Fruit fly (Drosophila melanogaster) whole organism, embryonic: ENCODE data around the gene Rpp20.

Source experiments
- Ada2b ChIP-seq: fragments of 200-800 bp; sonication (Bioruptor generic); IDR thresholded peaks from 2 replicates; pipeline ENCODE4 v1.3.6; 2022; ENCODE audit warnings: missing biosample characterization, missing genetic modification characterization
- Asciz ChIP-seq: fragments of 200-800 bp; sonication (Bioruptor generic); optimal IDR thresholded peaks from 2 replicates; lab custom pipeline; 2017; ENCODE audit warnings: missing biosample characterization, mild to moderate bottlenecking, missing genetic modification characterization, missing genetic modification reagents
- Awh ChIP-seq: fragments of 200-800 bp; sonication (Bioruptor generic); IDR thresholded peaks from 2 replicates; pipeline ENCODE4, ENCODE4 v1.3.6; 2022; ENCODE audit warnings: missing biosample characterization, missing genetic modification characterization
- BEAF-32 ChIP-seq: fragments of 200-800 bp; sonication (Bioruptor generic); optimal IDR thresholded peaks from 3 replicates; lab custom pipeline; 2017; ENCODE audit warnings: missing biosample characterization, missing genetic modification characterization, mild to moderate bottlenecking, moderate library complexity, missing genetic modification reagents
- CG11504 ChIP-seq: fragments of 200-800 bp; sonication (Bioruptor generic); optimal IDR thresholded peaks from 3 replicates; lab custom pipeline; 2019; ENCODE audit warnings: missing biosample characterization, mild to moderate bottlenecking, missing genetic modification characterization, moderate library complexity
- CG11560 ChIP-seq: fragments of 200-800 bp; sonication (Bioruptor generic); IDR thresholded peaks from 3 replicates; pipeline ENCODE4 v1.3.6; 2022; ENCODE audit warnings: missing biosample characterization, missing genetic modification characterization
- CG11695 ChIP-seq: fragments of 200-800 bp; sonication (Bioruptor generic); IDR thresholded peaks from 3 replicates; pipeline ENCODE4 v1.3.6; 2022; ENCODE audit warnings: missing biosample characterization, missing genetic modification characterization
- CG12744 ChIP-seq: fragments of 200-800 bp; sonication (Bioruptor generic); optimal IDR thresholded peaks from 2 replicates; lab custom pipeline; 2016; ENCODE audit warnings: missing biosample characterization, missing genetic modification characterization
- CG15073 ChIP-seq: fragments of 200-800 bp; sonication (Bioruptor generic); optimal IDR thresholded peaks from 2 replicates; lab custom pipeline; 2016; ENCODE audit warnings: missing biosample characterization, missing genetic modification characterization
- CG15514 ChIP-seq: fragments of 200-800 bp; sonication (Bioruptor generic); optimal IDR thresholded peaks from 3 replicates; lab custom pipeline; 2017; ENCODE audit warnings: missing biosample characterization, missing genetic modification characterization, mild to moderate bottlenecking, moderate library complexity, missing genetic modification reagents
- CG16813 ChIP-seq: fragments of 200-800 bp; sonication (Bioruptor generic); IDR thresholded peaks from 3 replicates; pipeline ENCODE4 v1.3.6; 2022; ENCODE audit warnings: missing biosample characterization, missing genetic modification characterization; ENCODE audit not compliant: partially characterized antibody
- CG16815 ChIP-seq: fragments of 200-800 bp; sonication (Bioruptor generic); optimal IDR thresholded peaks from 3 replicates; lab custom pipeline; 2017; ENCODE audit warnings: missing biosample characterization, mild to moderate bottlenecking, missing genetic modification characterization
- CG17385 ChIP-seq: fragments of 200-800 bp; sonication (Bioruptor generic); optimal IDR thresholded peaks from 3 replicates; lab custom pipeline; 2018; ENCODE audit warnings: missing biosample characterization, mild to moderate bottlenecking, missing genetic modification characterization
- CG2120 ChIP-seq: fragments of 200-800 bp; sonication (Bioruptor generic); optimal IDR thresholded peaks from 3 replicates; lab custom pipeline; 2016; ENCODE audit warnings: missing biosample characterization, missing genetic modification characterization
- CG2712 ChIP-seq: fragments of 200-800 bp; optimal IDR thresholded peaks from 3 replicates; lab custom pipeline; 2019; ENCODE audit warnings: missing biosample characterization, mild to moderate bottlenecking, missing genetic modification characterization, moderate library complexity
- CG32767 ChIP-seq: fragments of 200-800 bp; sonication (Bioruptor generic); IDR thresholded peaks from 2 replicates; pipeline ENCODE4 v1.3.6; 2022; ENCODE audit warnings: missing biosample characterization, missing genetic modification characterization
- CG32772 ChIP-seq: fragments of 200-800 bp; sonication (Bioruptor generic); IDR thresholded peaks from 2 replicates; pipeline ENCODE4 v1.3.6; 2022; ENCODE audit warnings: missing biosample characterization, missing genetic modification characterization
- CG34422 ChIP-seq: fragments of 200-800 bp; sonication (Bioruptor generic); IDR thresholded peaks from 3 replicates; pipeline ENCODE4 v1.3.6; 2022; ENCODE audit warnings: missing biosample characterization, missing genetic modification characterization
- CG3726 ChIP-seq: fragments of 200-800 bp; sonication (Bioruptor generic); IDR thresholded peaks from 3 replicates; pipeline ENCODE4, ENCODE4 v1.3.6; 2022; ENCODE audit warnings: missing biosample characterization, missing genetic modification characterization
- CG3847 ChIP-seq: fragments of 200-800 bp; sonication (Bioruptor generic); IDR thresholded peaks from 2 replicates; pipeline ENCODE4 v1.3.6; 2022; ENCODE audit warnings: missing biosample characterization, missing genetic modification characterization
- CG3995 ChIP-seq: fragments of 200-800 bp; sonication (Bioruptor generic); optimal IDR thresholded peaks from 3 replicates; lab custom pipeline; 2016; ENCODE audit warnings: missing biosample characterization, missing genetic modification characterization
- CG4730 ChIP-seq: fragments of 200-800 bp; sonication (Bioruptor generic); IDR thresholded peaks from 2 replicates; pipeline ENCODE4 v1.3.6; 2022; ENCODE audit warnings: missing biosample characterization, missing genetic modification characterization
- CG5180 ChIP-seq: fragments of 200-800 bp; sonication (Bioruptor generic); optimal IDR thresholded peaks from 3 replicates; lab custom pipeline; 2017; ENCODE audit warnings: missing biosample characterization, missing genetic modification characterization, mild to moderate bottlenecking, moderate library complexity, missing genetic modification reagents
- CG6765 ChIP-seq: fragments of 200-800 bp; sonication (Bioruptor generic); optimal IDR thresholded peaks from 3 replicates; lab custom pipeline; 2017; ENCODE audit warnings: missing biosample characterization, mild to moderate bottlenecking, missing genetic modification characterization
- CG6791 ChIP-seq: fragments of 200-800 bp; sonication (Bioruptor generic); IDR thresholded peaks from 3 replicates; pipeline ENCODE4 v1.3.6; 2022; ENCODE audit warnings: missing biosample characterization, missing genetic modification characterization; ENCODE audit not compliant: partially characterized antibody
- CG8478 ChIP-seq: fragments of >200 bp; optimal IDR thresholded peaks from 2 replicates; lab custom pipeline; 2018
- CG9437 ChIP-seq: fragments of 200-800 bp; sonication (Bioruptor generic); optimal IDR thresholded peaks from 2 replicates; lab custom pipeline; 2018; ENCODE audit warnings: missing biosample characterization, mild to moderate bottlenecking, missing genetic modification characterization
- CG9609 ChIP-seq: fragments of 200-800 bp; sonication (Bioruptor generic); optimal IDR thresholded peaks from 3 replicates; lab custom pipeline; 2016; ENCODE audit warnings: missing biosample characterization, missing genetic modification characterization
- CrebB ChIP-seq: fragments of 200-800 bp; sonication (Bioruptor generic); optimal IDR thresholded peaks from 3 replicates; lab custom pipeline; 2018; ENCODE audit warnings: missing biosample characterization, mild to moderate bottlenecking, missing genetic modification characterization
- Drgx ChIP-seq: fragments of 200-800 bp; sonication (Bioruptor generic); IDR thresholded peaks from 2 replicates; pipeline ENCODE4 v1.3.6; 2022; ENCODE audit warnings: missing biosample characterization, missing genetic modification characterization
- Meics ChIP-seq: fragments of 200-800 bp; sonication (Bioruptor generic); optimal IDR thresholded peaks from 2 replicates; lab custom pipeline; 2017; ENCODE audit warnings: missing biosample characterization, mild to moderate bottlenecking, missing genetic modification characterization
- Ptx1 ChIP-seq: fragments of 200-800 bp; sonication (Bioruptor generic); IDR thresholded peaks from 2 replicates; pipeline ENCODE4 v1.3.6; 2022; ENCODE audit warnings: missing biosample characterization, missing genetic modification characterization
- Sox102F ChIP-seq: fragments of 200-800 bp; sonication (Bioruptor generic); optimal IDR thresholded peaks from 2 replicates; lab custom pipeline; 2018; ENCODE audit warnings: missing biosample characterization, mild to moderate bottlenecking, missing genetic modification characterization, moderate library complexity
- Sry-δ ChIP-seq: fragments of 200-800 bp; sonication (Bioruptor generic); optimal IDR thresholded peaks from 2 replicates; lab custom pipeline; 2016; ENCODE audit warnings: missing biosample characterization, missing genetic modification characterization
- abd-A ChIP-seq: fragments of 200-800 bp; sonication (Bioruptor generic); optimal IDR thresholded peaks from 3 replicates; lab custom pipeline; 2019; ENCODE audit warnings: missing biosample characterization, mild to moderate bottlenecking, missing genetic modification characterization, moderate library complexity
- btn ChIP-seq: fragments of 200-800 bp; sonication (Bioruptor generic); optimal IDR thresholded peaks from 2 replicates; lab custom pipeline; 2016; ENCODE audit warnings: missing biosample characterization, missing genetic modification characterization
- cwo ChIP-seq: fragments of 200-800 bp; sonication (Bioruptor generic); optimal IDR thresholded peaks from 3 replicates; lab custom pipeline; 2017; ENCODE audit warnings: missing biosample characterization, missing genetic modification characterization, mild to moderate bottlenecking, moderate library complexity, missing genetic modification reagents
- dysf ChIP-seq: fragments of 200-800 bp; sonication (Bioruptor generic); IDR thresholded peaks from 3 replicates; pipeline ENCODE4 v1.3.6; 2022; ENCODE audit warnings: missing biosample characterization, missing genetic modification characterization
- en ChIP-seq: fragments of 200-800 bp; sonication (Bioruptor generic); optimal IDR thresholded peaks from 2 replicates; lab custom pipeline; 2016; ENCODE audit warnings: missing biosample characterization, missing genetic modification characterization
- her ChIP-seq: fragments of 200-800 bp; sonication (Bioruptor generic); optimal IDR thresholded peaks from 2 replicates; lab custom pipeline; 2016; ENCODE audit warnings: missing biosample characterization, missing genetic modification characterization
- maf-S ChIP-seq: fragments of 200-800 bp; sonication (Bioruptor generic); optimal IDR thresholded peaks from 2 replicates; lab custom pipeline; 2016; ENCODE audit warnings: missing biosample characterization, missing genetic modification characterization
- mam ChIP-seq: fragments of 200-800 bp; sonication (Bioruptor generic); optimal IDR thresholded peaks from 3 replicates; lab custom pipeline; 2016; ENCODE audit warnings: missing biosample characterization, missing genetic modification characterization
- nerfin-2 ChIP-seq: fragments of 200-800 bp; sonication (Bioruptor generic); IDR thresholded peaks from 2 replicates; pipeline ENCODE4 v1.3.6; 2022; ENCODE audit warnings: missing biosample characterization, missing genetic modification characterization; ENCODE audit not compliant: partially characterized antibody
- pfk ChIP-seq: fragments of 200-800 bp; sonication (Bioruptor generic); optimal IDR thresholded peaks from 2 replicates; lab custom pipeline; 2018; ENCODE audit warnings: missing biosample characterization, mild to moderate bottlenecking, missing genetic modification characterization, moderate library complexity
- run ChIP-seq: fragments of 200-800 bp; sonication (Bioruptor generic); optimal IDR thresholded peaks from 3 replicates; lab custom pipeline; 2018; ENCODE audit warnings: missing biosample characterization, mild to moderate bottlenecking, missing genetic modification characterization
- sens-2 ChIP-seq: fragments of 200-800 bp; sonication (Bioruptor generic); IDR thresholded peaks from 2 replicates; pipeline ENCODE4 v1.3.6; 2022; ENCODE audit warnings: missing biosample characterization, missing genetic modification characterization
- slbo ChIP-seq: fragments of 200-800 bp; sonication (Bioruptor generic); IDR thresholded peaks from 2 replicates; pipeline ENCODE4 v1.3.6; 2022; ENCODE audit warnings: missing biosample characterization, missing genetic modification characterization
- tgo ChIP-seq: fragments of 200-800 bp; sonication (Bioruptor generic); IDR thresholded peaks from 3 replicates; pipeline ENCODE4 v1.3.6; 2022; ENCODE audit warnings: missing biosample characterization, missing genetic modification characterization
- tll ChIP-seq, 2 experiments: fragments of 200-800 bp in 1 of 2; fragments of >200 bp in 1 of 2; sonication (Bioruptor generic) in 1 of 2; optimal IDR thresholded peaks; 2 replicates each; lab custom pipeline; 2017 to 2019; ENCODE audit warnings: missing biosample characterization in 2 of 2, missing genetic modification characterization in 2 of 2, mild to moderate bottlenecking in 1 of 2, moderate library complexity in 1 of 2

Rpp20 gene

dm6 chrX:19744003-19744488 lies at the start of gene Rpp20, which contains the start of the genes CG18809, COX6B and CG33932 (continued):
- TF ChIP-seq cwo (GFP tag; lab: Kevin White, UChicago): no peak
- peak; percentile 71 for TF ChIP-seq maf-S
- TF ChIP-seq CG12744 (GFP tag; lab: Kevin White, UChicago): peak; percentile 62
- TF ChIP-seq CG11560 (tag; lab: Robert Waterston, UW): peak; percentile 72; the same call in 2 of the 3 replicates
- peak; percentile 97 for TF ChIP-seq CG16813 (GFP tag; lab: Robert Waterston, UW)
- TF ChIP-seq CG8478: no peak
- TF ChIP-seq CG2712 (tag; lab: Kevin White, UChicago): peak; percentile 61
- no peak for TF ChIP-seq CG3726 (GFP tag; lab: Robert Waterston, UW)
- no peak for TF ChIP-seq CG15073
- TF ChIP-seq CG32772 (GFP tag; lab: Robert Waterston, UW): peak; percentile 38; the same call in 1 of the 2 replicates
- TF ChIP-seq Asciz: no peak
- TF ChIP-seq CG11695 (GFP tag; lab: Robert Waterston, UW): no peak
- TF ChIP-seq CG16815 (GFP tag; lab: Kevin White, UChicago): peak; percentile 25
- TF ChIP-seq CG32767 (GFP tag; lab: Robert Waterston, UW): no peak
- peak; percentile 90 for TF ChIP-seq nerfin-2 (GFP tag; lab: Robert Waterston, UW)
- TF ChIP-seq pfk: peak; percentile 56
- TF ChIP-seq CG15514: peak; percentile 89
- TF ChIP-seq CG3847 (GFP tag; lab: Robert Waterston, UW): peak; percentile 94
- TF ChIP-seq Ada2b (GFP tag; lab: Robert Waterston, UW): no peak
- TF ChIP-seq mam (GFP tag; lab: Kevin White, UChicago): peak; percentile 87
- TF ChIP-seq CG17385: peak; percentile 42
- no peak for TF ChIP-seq tll (GFP tag; optimal IDR thresholded peaks at IDR 0.05; lab: Kevin White, UChicago)
- peak; percentile 75 for TF ChIP-seq her
- peak; percentile 51 for TF ChIP-seq CG6765 (GFP tag; lab: Kevin White, UChicago)
- no peak for TF ChIP-seq btn (GFP tag; lab: Kevin White, UChicago)
- no peak for TF ChIP-seq en (GFP tag; lab: Kevin White, UChicago)
- no peak for TF ChIP-seq abd-A (tag; lab: Kevin White, UChicago)
- 0 out of 2 replicates have a peak, but pooled peaks have one; percentile 48 for TF ChIP-seq Drgx (GFP tag; lab: Robert Waterston, UW)
- TF ChIP-seq slbo (GFP tag; lab: Robert Waterston, UW): peak; percentile 81
- peak; percentile 80 for TF ChIP-seq CG9609 (GFP tag; lab: Kevin White, UChicago)

- TF ChIP-seq Sry-δ (peak; percentile 3), sens-2 (GFP tag; lab: Robert Waterston, UW) (no peak), run (tag; lab: Kevin White, UChicago) (no peak), CrebB (tag; lab: Kevin White, UChicago) (no peak), CG34422 (GFP tag; lab: Robert Waterston, UW) (0 out of 3 replicates have a peak, but pooled peaks have one; percentile 12), Awh (GFP tag; lab: Robert Waterston, UW) (0 out of 2 replicates have a peak, but pooled peaks have one; percentile 24), CG5180 (GFP tag; lab: Kevin White, UChicago) (no peak), Sox102F (peak; percentile 10), Meics (GFP tag; lab: Kevin White, UChicago) (peak; percentile 8), CG2120 (GFP tag; lab: Kevin White, UChicago) (peak; percentile 30), BEAF-32 (GFP tag; lab: Kevin White, UChicago) (peak; percentile 54), CG11504 (peak; percentile 23), CG2712 (tag; lab: Kevin White, UChicago) (peak; percentile 8), CG9437 (GFP tag; lab: Kevin White, UChicago) (no peak), CG4730 (GFP tag; lab: Robert Waterston, UW) (peak; percentile 40; the same call in 1 of the 2 replicates), tgo (GFP tag; lab: Robert Waterston, UW) (peak; percentile 33; the same call in 1 of the 3 replicates), CG6791 (GFP tag; lab: Robert Waterston, UW) (no peak), CG3995 (GFP tag; lab: Kevin White, UChicago) (peak; percentile 78), Ada2b (GFP tag; lab: Robert Waterston, UW) (peak; percentile 42; the same call in 1 of the 2 replicates), dysf (GFP tag; lab: Robert Waterston, UW) (no peak), Ptx1 (GFP tag; lab: Robert Waterston, UW) (peak; percentile 52)
Measured at dm6 chrX:19694792-19695558, 49.3 kb upstream of the Rpp20 start, which contains the start of gene CG14229. CG14229 (minus strand) TSS chrX:19695250.
